Fruit fly (Drosophila melanogaster) whole organism, pupa: ENCODE results near the gene CG9775.

ENCODE experiments used
- CG10348 ChIP-seq: fragments of 200-800 bp; sonication (Bioruptor generic); IDR thresholded peaks from 2 replicates; pipeline ENCODE4 v1.3.6; 2022; ENCODE audit warnings: missing biosample characterization, missing genetic modification characterization
- CG12605 ChIP-seq: fragments of 200-800 bp; sonication (Bioruptor generic); IDR thresholded peaks from 2 replicates; pipeline ENCODE4 v1.3.6; 2022; ENCODE audit warnings: missing biosample characterization, missing genetic modification characterization
- CG13204 ChIP-seq: fragments of 200-800 bp; sonication (Bioruptor generic); optimal IDR thresholded peaks from 2 replicates; lab custom pipeline; 2018; ENCODE audit warnings: missing biosample characterization, mild to moderate bottlenecking, missing genetic modification characterization, moderate library complexity
- CG14655 ChIP-seq: fragments of 200-800 bp; sonication (Bioruptor generic); optimal IDR thresholded peaks from 3 replicates; lab custom pipeline; 2017; ENCODE audit warnings: mild to moderate bottlenecking, missing biosample characterization, missing genetic modification reagents, missing genetic modification characterization
- CG15710 ChIP-seq: fragments of 200-800 bp; sonication (Bioruptor generic); optimal IDR thresholded peaks from 2 replicates; lab custom pipeline; 2018; ENCODE audit warnings: missing biosample characterization, mild to moderate bottlenecking, missing genetic modification characterization, moderate library complexity
- CG17806 ChIP-seq: fragments of 200-800 bp; sonication (Bioruptor generic); optimal IDR thresholded peaks from 2 replicates; lab custom pipeline; 2018; ENCODE audit warnings: missing biosample characterization, mild to moderate bottlenecking, missing genetic modification characterization, moderate library complexity
- CG32121 ChIP-seq: fragments of 200-800 bp; sonication (Bioruptor generic); IDR thresholded peaks from 2 replicates; pipeline ENCODE4 v1.3.6; 2022; ENCODE audit warnings: missing biosample characterization, missing genetic modification characterization
- CG34367 ChIP-seq: fragments of 200-800 bp; sonication (Bioruptor generic); optimal IDR thresholded peaks from 2 replicates; lab custom pipeline; 2018; ENCODE audit warnings: missing biosample characterization, mild to moderate bottlenecking, missing genetic modification characterization
- CG4496 ChIP-seq: fragments of 200-800 bp; sonication (Bioruptor generic); IDR thresholded peaks from 3 replicates; pipeline ENCODE4 v1.3.6; 2022; ENCODE audit warnings: missing biosample characterization, missing genetic modification characterization
- CG8159 ChIP-seq: fragments of 200-800 bp; sonication (Bioruptor generic); optimal IDR thresholded peaks from 3 replicates; lab custom pipeline; 2018; ENCODE audit warnings: missing biosample characterization, mild to moderate bottlenecking, missing genetic modification characterization, moderate library complexity
- CG8301 ChIP-seq: fragments of 200-800 bp; sonication (Bioruptor generic); optimal IDR thresholded peaks from 2 replicates; lab custom pipeline; 2018; ENCODE audit warnings: missing biosample characterization, mild to moderate bottlenecking, missing genetic modification characterization
- CG9948 ChIP-seq: fragments of 200-800 bp; sonication (Bioruptor generic); optimal IDR thresholded peaks from 2 replicates; lab custom pipeline; 2018; ENCODE audit warnings: missing biosample characterization, mild to moderate bottlenecking, missing genetic modification characterization, moderate library complexity
- D1 ChIP-seq: fragments of 200-800 bp; sonication (Bioruptor generic); optimal IDR thresholded peaks from 2 replicates; lab custom pipeline; 2018; ENCODE audit warnings: missing biosample characterization, mild to moderate bottlenecking, missing genetic modification characterization, moderate library complexity
- EcR ChIP-seq: fragments of 200-800 bp; sonication (Bioruptor generic); optimal IDR thresholded peaks from 3 replicates; lab custom pipeline; 2019; ENCODE audit warnings: missing biosample characterization, missing genetic modification characterization, mild to moderate bottlenecking, moderate library complexity, missing genetic modification reagents
- Ets98B ChIP-seq: fragments of 200-800 bp; sonication (Bioruptor generic); IDR thresholded peaks from 2 replicates; pipeline ENCODE4 v1.3.6; 2022; ENCODE audit warnings: missing biosample characterization, missing genetic modification characterization
- Pif1A ChIP-seq: fragments of 200-800 bp; sonication (Bioruptor generic); optimal IDR thresholded peaks from 3 replicates; lab custom pipeline; 2016; ENCODE audit warnings: missing biosample characterization, missing genetic modification characterization
- Pif1B ChIP-seq: fragments of 200-800 bp; sonication (Bioruptor generic); optimal IDR thresholded peaks from 3 replicates; lab custom pipeline; 2016; ENCODE audit warnings: missing biosample characterization, missing genetic modification characterization
- Snoo ChIP-seq: fragments of 200-800 bp; sonication (Bioruptor generic); optimal IDR thresholded peaks from 3 replicates; lab custom pipeline; 2017; ENCODE audit warnings: missing biosample characterization, mild to moderate bottlenecking, missing genetic modification characterization, inconsistent platforms
- fd96Ca ChIP-seq: fragments of 200-800 bp; sonication (Bioruptor generic); IDR thresholded peaks from 3 replicates; pipeline ENCODE4 v1.3.6; 2022; ENCODE audit warnings: missing biosample characterization, missing genetic modification characterization
- gl ChIP-seq: fragments of 200-800 bp; sonication (Bioruptor generic); optimal IDR thresholded peaks from 2 replicates; lab custom pipeline; 2018; ENCODE audit warnings: missing biosample characterization, mild to moderate bottlenecking, missing genetic modification characterization
- rn ChIP-seq: fragments of 200-800 bp; sonication (Bioruptor generic); IDR thresholded peaks from 2 replicates; pipeline ENCODE4 v1.3.6; 2022; ENCODE audit warnings: missing biosample characterization, missing genetic modification characterization

CG9775 gene

DNA sequence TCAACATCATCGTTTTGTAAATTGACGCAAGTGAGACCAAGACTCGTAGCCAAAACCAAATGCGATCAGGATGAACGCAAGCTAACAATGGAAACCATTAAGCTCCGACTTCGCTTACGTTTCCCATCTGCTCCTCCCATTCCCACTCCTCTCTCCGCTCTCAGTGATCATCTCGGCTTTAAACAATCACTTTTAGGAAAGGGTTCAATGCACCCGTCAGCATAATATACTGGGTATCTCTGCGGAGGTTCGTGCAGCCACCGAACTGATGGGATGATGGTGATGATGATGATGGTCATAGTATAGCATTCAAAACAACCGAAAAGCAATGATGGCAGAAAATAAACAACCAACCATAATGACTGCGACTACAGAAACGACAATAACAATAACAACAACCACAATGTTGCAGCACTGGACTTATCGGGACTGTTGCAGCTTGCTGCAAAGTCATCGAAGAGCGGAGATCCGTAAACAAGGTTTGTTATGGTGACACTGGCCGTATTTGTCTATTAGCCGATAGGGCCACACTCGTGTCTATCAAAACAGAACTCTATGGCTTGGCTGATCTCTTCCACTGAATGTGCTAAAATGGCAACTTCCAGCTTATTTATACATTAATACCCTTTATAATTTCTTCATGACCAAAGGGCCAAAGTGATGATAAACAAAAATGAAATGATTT, 35.5 kb upstream of the CG9775 start:
- TF ChIP-seq EcR (GFP tag; lab: Kevin White, UChicago), result peak; percentile 72
- TF ChIP-seq rn (GFP tag; lab: Robert Waterston, UW), result no peak

DNA sequence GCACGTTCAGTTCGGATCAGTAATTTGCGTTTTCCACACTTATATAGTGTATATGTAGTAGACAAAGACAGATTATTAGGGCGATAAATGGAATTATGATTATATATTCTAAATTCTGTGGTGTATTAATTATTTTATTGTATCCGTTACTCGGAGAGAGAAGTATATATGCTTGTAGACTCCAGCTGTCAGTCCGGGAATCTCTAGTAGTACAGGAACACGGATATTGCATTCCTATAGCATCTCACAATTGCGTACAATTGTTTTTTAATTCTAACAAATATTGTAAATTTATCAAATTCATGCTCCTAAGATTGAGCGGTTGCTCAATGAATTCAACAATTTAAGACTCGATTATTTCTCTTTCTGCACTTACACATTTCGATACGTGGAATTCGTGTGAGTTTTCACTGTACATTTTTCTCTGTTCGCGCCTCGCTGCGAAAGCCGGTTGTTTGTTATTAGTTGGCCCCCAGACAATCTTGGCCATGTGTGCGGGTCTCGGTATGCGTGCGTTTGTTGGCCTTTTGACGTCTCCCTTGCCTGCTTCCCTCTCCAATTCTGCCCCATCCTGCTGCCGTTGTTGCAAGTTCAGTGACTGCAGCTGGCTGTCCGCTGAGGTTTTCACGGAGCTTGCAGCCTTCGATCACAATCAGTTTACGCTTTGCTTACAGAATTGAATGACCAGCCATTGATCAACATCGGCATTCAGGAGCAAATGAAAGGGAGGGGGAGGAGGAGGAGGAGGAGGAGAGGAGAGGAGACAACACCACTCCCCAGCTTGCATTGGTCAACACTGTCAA, 26.0 kb upstream of the CG9775 start:
- TF ChIP-seq EcR (GFP tag; lab: Kevin White, UChicago) (peak; percentile 93), CG9948 (tag; lab: Kevin White, UChicago) (peak; percentile 66), CG12605 (GFP tag; lab: Robert Waterston, UW) (no peak), Pif1B (peak; percentile 45), fd96Ca (no peak), CG15710 (tag; lab: Kevin White, UChicago) (peak; percentile 26), CG4496 (GFP tag; lab: Robert Waterston, UW) (no peak; the same call in 2 of the 3 replicates), Pif1A (GFP tag; lab: Kevin White, UChicago) (peak; percentile 33), Snoo (tag; lab: Kevin White, UChicago) (peak; percentile 27), CG32121 (GFP tag; lab: Robert Waterston, UW) (no peak), CG8301 (peak; percentile 69), CG14655 (GFP tag; lab: Kevin White, UChicago) (peak; percentile 81), CG17806 (tag; lab: Kevin White, UChicago) (no peak), rn (GFP tag; lab: Robert Waterston, UW) (no peak), gl (tag; lab: Kevin White, UChicago) (no peak), CG10348 (GFP tag; lab: Robert Waterston, UW) (no peak), CG34367 (tag; lab: Kevin White, UChicago) (peak; percentile 18), Ets98B (no peak), D1 (tag; lab: Kevin White, UChicago) (no peak), CG8159 (tag; lab: Kevin White, UChicago) (peak; percentile 48), CG13204 (no peak)

DNA sequence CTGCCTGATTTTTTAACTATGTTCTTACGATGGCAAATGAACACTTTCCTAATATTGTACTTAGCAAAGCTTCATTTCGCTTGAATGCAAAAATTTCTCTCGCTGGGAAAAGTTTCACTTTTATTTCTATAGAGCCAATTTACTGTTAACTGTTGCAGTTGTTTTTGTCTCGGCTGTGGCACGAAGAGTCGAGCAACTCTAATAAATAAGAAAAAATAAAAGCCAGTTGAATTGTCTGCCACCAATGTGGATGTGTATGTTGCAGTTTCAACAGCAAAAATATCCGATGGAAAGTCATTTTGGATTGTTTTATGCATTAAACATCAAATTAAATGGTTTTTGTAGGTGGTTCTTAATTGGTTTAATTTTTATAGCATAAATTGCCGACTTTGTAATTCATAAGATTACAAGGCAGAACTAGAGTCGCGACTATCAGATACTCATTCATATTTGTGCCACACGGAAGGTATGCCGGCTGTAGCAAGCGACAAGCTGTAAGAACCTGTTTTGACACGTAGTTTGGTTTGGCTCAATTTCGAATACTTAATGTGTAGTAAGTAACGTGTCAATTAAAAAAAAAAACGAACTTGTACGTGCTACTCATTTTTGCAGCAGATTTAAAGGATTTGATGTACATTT, 24.5 kb upstream of the CG9775 start:
- TF ChIP-seq Snoo (tag; lab: Kevin White, UChicago) (no peak), CG8301 (no peak), CG15710 (tag; lab: Kevin White, UChicago) (no peak), EcR (GFP tag; lab: Kevin White, UChicago) (no peak), CG9948 (tag; lab: Kevin White, UChicago) (no peak), CG13204 (no peak), CG4496 (GFP tag; lab: Robert Waterston, UW) (no peak), CG14655 (GFP tag; lab: Kevin White, UChicago) (no peak), CG8159 (tag; lab: Kevin White, UChicago) (no peak), Pif1A (GFP tag; lab: Kevin White, UChicago) (no peak), CG32121 (GFP tag; lab: Robert Waterston, UW) (no peak)

DNA sequence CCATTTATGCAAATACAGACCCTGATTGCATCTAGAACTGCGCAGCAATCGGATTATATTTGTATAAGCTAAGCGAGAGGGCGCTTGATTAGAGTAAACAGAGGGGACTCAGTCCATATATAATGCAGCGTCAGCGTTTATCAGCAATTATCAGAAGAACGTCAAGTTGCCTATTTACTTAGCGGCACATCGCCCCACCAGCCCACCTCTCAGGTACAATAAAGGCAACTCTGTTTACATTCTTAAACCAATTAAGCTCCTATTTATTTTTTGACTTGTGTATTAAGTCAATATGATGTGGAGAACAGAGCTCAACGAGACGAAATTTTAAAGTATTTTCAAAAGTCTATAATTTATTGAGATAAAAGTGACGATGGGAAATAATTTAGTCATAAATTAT, 23.3 kb upstream of the CG9775 start:
- TF ChIP-seq EcR (GFP tag; lab: Kevin White, UChicago) (peak; percentile 44), CG4496 (GFP tag; lab: Robert Waterston, UW) (peak; percentile 87), CG8159 (tag; lab: Kevin White, UChicago) (peak; percentile 80), CG12605 (GFP tag; lab: Robert Waterston, UW) (peak; percentile 66; the same call in 1 of the 2 replicates), CG34367 (tag; lab: Kevin White, UChicago) (peak; percentile 78), CG14655 (GFP tag; lab: Kevin White, UChicago) (peak; percentile 75), Pif1B (peak; percentile 88), CG9948 (tag; lab: Kevin White, UChicago) (peak; percentile 55), CG8301 (peak; percentile 57), Pif1A (GFP tag; lab: Kevin White, UChicago) (peak; percentile 92), CG15710 (tag; lab: Kevin White, UChicago) (peak; percentile 78), CG10348 (GFP tag; lab: Robert Waterston, UW) (no peak), fd96Ca (peak; percentile 61; the same call in 2 of the 3 replicates), gl (tag; lab: Kevin White, UChicago) (peak; percentile 91), Ets98B (peak; percentile 79), CG17806 (tag; lab: Kevin White, UChicago) (peak; percentile 70), rn (GFP tag; lab: Robert Waterston, UW) (0 out of 2 replicates have a peak, but pooled peaks have one; percentile 17), CG13204 (peak; percentile 72), Snoo (tag; lab: Kevin White, UChicago) (peak; percentile 81), D1 (tag; lab: Kevin White, UChicago) (no peak), CG32121 (GFP tag; lab: Robert Waterston, UW) (peak; percentile 81)

DNA sequence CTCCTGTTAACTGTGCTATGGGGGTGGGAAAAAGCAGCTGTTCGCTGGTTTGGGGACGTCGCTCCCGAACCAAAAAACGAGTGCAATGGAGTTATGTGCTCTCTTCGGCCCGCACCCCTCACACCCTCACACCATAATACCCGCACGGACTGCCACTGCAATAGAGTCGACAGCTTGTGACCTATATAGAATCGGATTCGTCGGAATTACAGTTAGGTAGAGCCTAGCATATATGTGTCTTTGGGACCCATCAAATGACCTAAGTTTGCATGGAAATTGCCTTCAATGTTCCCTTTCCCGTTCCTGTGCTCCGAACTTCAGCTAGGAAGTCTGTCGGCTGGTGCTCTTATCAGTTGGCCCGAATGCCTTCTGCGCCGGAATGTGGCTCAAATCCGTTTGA, 22.6 kb upstream of the CG9775 start:
- TF ChIP-seq CG8159 (tag; lab: Kevin White, UChicago), result no peak
- TF ChIP-seq, all 21 proteins: peak for 0
